Fruit fly (Drosophila melanogaster) whole organism, adult: Measurements from ENCODE around the gene CG34310.

Experiments
- CG14711 ChIP-seq: fragments of 200-800 bp; sonication (Bioruptor generic); optimal IDR thresholded peaks from 2 replicates; lab custom pipeline; 2018; ENCODE audit warnings: missing biosample characterization, mild to moderate bottlenecking, missing genetic modification characterization, moderate library complexity
- CG1620 ChIP-seq: fragments of 200-800 bp; sonication (Bioruptor generic); optimal IDR thresholded peaks from 2 replicates; lab custom pipeline; 2016; ENCODE audit warnings: missing biosample characterization, missing genetic modification characterization
- CG33017 ChIP-seq: fragments of 200-800 bp; sonication (Bioruptor generic); optimal IDR thresholded peaks from 2 replicates; lab custom pipeline; 2018; ENCODE audit warnings: missing biosample characterization, mild to moderate bottlenecking, missing genetic modification characterization, moderate library complexity
- Mnt ChIP-seq: fragments of 200-800 bp; sonication (Bioruptor generic); optimal IDR thresholded peaks from 2 replicates; lab custom pipeline; 2016; ENCODE audit warnings: missing biosample characterization, mild to moderate bottlenecking, missing genetic modification characterization
- cic ChIP-seq: fragments of 200-800 bp; sonication (Bioruptor generic); optimal IDR thresholded peaks from 2 replicates; lab custom pipeline; 2017; ENCODE audit warnings: missing biosample characterization, mild to moderate bottlenecking, missing genetic modification characterization, moderate library complexity
- kay ChIP-seq: fragments of 200-800 bp; sonication (Bioruptor generic); peaks from one replicate; lab custom pipeline; 2016; ENCODE audit warnings: missing biosample characterization, missing genetic modification characterization, borderline replicate concordance
- pad ChIP-seq: fragments of 200-800 bp; sonication (Bioruptor generic); optimal IDR thresholded peaks from 3 replicates; lab custom pipeline; 2017; ENCODE audit warnings: missing biosample characterization, missing genetic modification characterization, mild to moderate bottlenecking, moderate library complexity, missing genetic modification reagents

Gene CG34310

dm6 chr2L:6723750-6724503 lies 60.5 kb downstream of the CG34310 start, which contains the start of gene Liprin-alpha:
Liprin-alpha (plus strand) TSS chr2L:6723903.
- TF ChIP-seq CG1620 (GFP tag; lab: Kevin White, UChicago) (no peak), cic (no peak), CG33017 (tag; lab: Kevin White, UChicago) (no peak), kay (GFP tag; lab: Kevin White, UChicago) (peak; percentile 40), Mnt (GFP tag; lab: Kevin White, UChicago) (peak; percentile 9), pad (GFP tag; lab: Kevin White, UChicago) (no peak), CG14711 (tag; lab: Kevin White, UChicago) (no peak)
